Worm (Caenorhabditis elegans) whole organism, L1 larva: Measurements from ENCODE around the gene bus-17.

Experiments
- C34B4.2 ChIP-seq: sonication (generic microtip); optimal IDR thresholded peaks from 2 replicates; lab custom pipeline; 2017; ENCODE audit warnings: mild to moderate bottlenecking, missing genetic modification characterization, missing compliant biosample characterization
- F16B12.6 ChIP-seq: fragments of 150-350 bp; optimal IDR thresholded peaks from 2 replicates; lab custom pipeline; 2014; ENCODE audit warnings: missing biosample characterization, missing genetic modification characterization
- alr-1 ChIP-seq: fragments of 200-800 bp; sonication (Bioruptor generic); optimal IDR thresholded peaks from 2 replicates; lab custom pipeline; 2018; ENCODE audit warnings: borderline replicate concordance, mild to moderate bottlenecking, missing genetic modification characterization, missing compliant biosample characterization
- aly-2 ChIP-seq: fragments of 150-350 bp; optimal IDR thresholded peaks from 2 replicates; lab custom pipeline; 2014; ENCODE audit warnings: missing biosample characterization, missing genetic modification characterization
- blmp-1 ChIP-seq: fragments of 150-350 bp; optimal IDR thresholded peaks from 2 replicates; lab custom pipeline; 2014; ENCODE audit warnings: missing biosample characterization, missing genetic modification characterization
- ceh-63 ChIP-seq: fragments of 200-800 bp; sonication (Bioruptor generic); optimal IDR thresholded peaks from 2 replicates; lab custom pipeline; 2018; ENCODE audit warnings: mild to moderate bottlenecking, missing genetic modification characterization, missing compliant biosample characterization
- ceh-8 ChIP-seq: fragments of 200-800 bp; sonication (Bioruptor generic); optimal IDR thresholded peaks from 2 replicates; lab custom pipeline; 2018; ENCODE audit warnings: mild to moderate bottlenecking, missing genetic modification characterization, moderate library complexity, missing compliant biosample characterization
- ceh-82 ChIP-seq, 3 experiments: fragments of 150-350 bp in 1 of 3; sonication (generic microtip) in 2 of 3; optimal IDR thresholded peaks; 2 replicates each; lab custom pipeline; 2014 to 2017; ENCODE audit warnings: missing biosample characterization in 3 of 3, missing genetic modification characterization in 3 of 3
- ceh-88 ChIP-seq: fragments of 200-800 bp; sonication (Bioruptor generic); IDR thresholded peaks from 2 replicates; pipeline ENCODE4 v1.3.6; 2022; ENCODE audit warnings: missing genetic modification characterization, missing compliant biosample characterization
- dsc-1 ChIP-seq: sonication (generic microtip); optimal IDR thresholded peaks from 2 replicates; lab custom pipeline; 2016; ENCODE audit warnings: mild to moderate bottlenecking, missing genetic modification characterization, missing compliant biosample characterization
- efl-1 ChIP-seq, 4 experiments: fragments of 150-350 bp; optimal IDR thresholded peaks in 3 of 4; peaks in 1 of 4; 1 replicate in 1 of 4; 2 replicates in 3 of 4; lab custom pipeline; 2014; ENCODE audit warnings: missing biosample characterization in 2 of 4, missing genetic modification characterization in 2 of 4, missing genetic modification reagents in 2 of 4
- egl-13 ChIP-seq: sonication (generic microtip); optimal IDR thresholded peaks from 2 replicates; lab custom pipeline; 2016; ENCODE audit warnings: missing genotype, missing genetic modification reagents, missing genetic modification characterization, missing compliant biosample characterization
- elt-3 ChIP-seq, 6 experiments: fragments of 150-350 bp in 1 of 6; sonication (generic microtip); optimal IDR thresholded peaks; 2 replicates each; lab custom pipeline; 2017 to 2018; ENCODE audit warnings: missing biosample characterization in 6 of 6, missing genetic modification characterization in 6 of 6, inconsistent platforms in 1 of 6
- fkh-4 ChIP-seq: sonication (generic microtip); optimal IDR thresholded peaks from 2 replicates; lab custom pipeline; 2016; ENCODE audit warnings: missing compliant biosample characterization, missing genetic modification characterization, borderline replicate concordance
- fos-1 ChIP-seq: fragments of 150-350 bp; optimal IDR thresholded peaks from 2 replicates; lab custom pipeline; 2014; ENCODE audit warnings: missing biosample characterization, missing genetic modification characterization
- grh-1 ChIP-seq: fragments of 200-800 bp; sonication (Bioruptor generic); IDR thresholded peaks from 2 replicates; pipeline ENCODE4 v1.3.6; 2022; ENCODE audit warnings: missing genetic modification reagents, missing genetic modification characterization, missing compliant biosample characterization
- hlh-17 ChIP-seq: fragments of 200-800 bp; sonication (Bioruptor generic); optimal IDR thresholded peaks from 2 replicates; lab custom pipeline; 2018; ENCODE audit warnings: missing genetic modification characterization, mild to moderate bottlenecking, missing compliant biosample characterization, moderate library complexity, borderline replicate concordance
- hpl-2 ChIP-seq: fragments of 150-350 bp; optimal IDR thresholded peaks from 2 replicates; lab custom pipeline; 2014; ENCODE audit warnings: missing biosample characterization, missing genetic modification reagents, missing genetic modification characterization
- lin-13 ChIP-seq: fragments of 150-350 bp; optimal IDR thresholded peaks from 2 replicates; lab custom pipeline; 2014; ENCODE audit warnings: missing biosample characterization, missing genetic modification reagents, missing genetic modification characterization
- lin-35 ChIP-seq, 2 experiments: fragments of 150-350 bp; optimal IDR thresholded peaks; 2 replicates each; lab custom pipeline; 2014; ENCODE audit warnings: missing biosample characterization in 2 of 2, missing genetic modification characterization in 2 of 2, missing genetic modification reagents in 2 of 2
- lin-39 ChIP-seq: fragments of 150-350 bp; optimal IDR thresholded peaks from 2 replicates; lab custom pipeline; 2014; ENCODE audit warnings: missing biosample characterization, missing genetic modification reagents, missing genetic modification characterization
- mdl-1 ChIP-seq, 2 experiments: fragments of 150-350 bp; optimal IDR thresholded peaks; 2 replicates each; lab custom pipeline; 2014 to 2017; ENCODE audit warnings: missing biosample characterization in 2 of 2, missing genetic modification characterization in 2 of 2, inconsistent platforms in 1 of 2
- mef-2 ChIP-seq: fragments of 150-350 bp; optimal IDR thresholded peaks from 2 replicates; lab custom pipeline; 2014; ENCODE audit warnings: missing biosample characterization, missing genetic modification characterization
- mep-1 ChIP-seq: fragments of 150-350 bp; optimal IDR thresholded peaks from 2 replicates; lab custom pipeline; 2014; ENCODE audit warnings: missing biosample characterization, missing genetic modification characterization
- nhr-12 ChIP-seq: sonication (generic microtip); optimal IDR thresholded peaks from 2 replicates; lab custom pipeline; 2017; ENCODE audit warnings: missing biosample characterization, missing genetic modification characterization
- nhr-237 ChIP-seq: fragments of 150-350 bp; optimal IDR thresholded peaks from 2 replicates; lab custom pipeline; 2014; ENCODE audit warnings: missing biosample characterization, missing genetic modification characterization
- nhr-47 ChIP-seq: sonication (generic microtip); optimal IDR thresholded peaks from 2 replicates; lab custom pipeline; 2016; ENCODE audit warnings: mild to moderate bottlenecking, missing genetic modification characterization, moderate library complexity, missing compliant biosample characterization
- nhr-71 ChIP-seq: sonication (generic microtip); optimal IDR thresholded peaks from 2 replicates; lab custom pipeline; 2016; ENCODE audit warnings: mild to moderate bottlenecking, missing genetic modification characterization, moderate library complexity, missing compliant biosample characterization
- nhr-85 ChIP-seq: sonication (generic microtip); peaks from one replicate; lab custom pipeline; 2016; ENCODE audit warnings: missing genetic modification characterization, inconsistent platforms, missing compliant biosample characterization
- nhr-90 ChIP-seq: sonication (generic microtip); optimal IDR thresholded peaks from 2 replicates; lab custom pipeline; 2016; ENCODE audit warnings: mild to moderate bottlenecking, missing genetic modification characterization, missing compliant biosample characterization; ENCODE audit not compliant: poor library complexity
- pag-3 ChIP-seq: sonication (generic microtip); optimal IDR thresholded peaks from 2 replicates; lab custom pipeline; 2017; ENCODE audit warnings: missing genetic modification characterization, mild to moderate bottlenecking, missing compliant biosample characterization, antibody characterized with exemption, borderline replicate concordance; ENCODE audit not compliant: insufficient read depth
- rnt-1 ChIP-seq: sonication (generic microtip); optimal IDR thresholded peaks from 2 replicates; lab custom pipeline; 2016; ENCODE audit warnings: mild to moderate bottlenecking, missing genetic modification characterization, moderate library complexity, missing compliant biosample characterization
- skn-1 ChIP-seq: fragments of 150-350 bp; optimal IDR thresholded peaks from 2 replicates; lab custom pipeline; 2014; ENCODE audit warnings: missing biosample characterization, missing genetic modification characterization
- snpc-4 ChIP-seq: fragments of 150-350 bp; optimal IDR thresholded peaks from 2 replicates; lab custom pipeline; 2014; ENCODE audit warnings: missing biosample characterization, missing genetic modification characterization
- sox-4 ChIP-seq: sonication (generic microtip); optimal IDR thresholded peaks from 2 replicates; lab custom pipeline; 2016; ENCODE audit warnings: missing genetic modification characterization, missing compliant biosample characterization
- sup-37 ChIP-seq: fragments of 200-800 bp; sonication (Bioruptor generic); optimal IDR thresholded peaks from 2 replicates; lab custom pipeline; 2018; ENCODE audit warnings: mild to moderate bottlenecking, missing genetic modification characterization, missing compliant biosample characterization
- unc-62 ChIP-seq: fragments of 150-350 bp; optimal IDR thresholded peaks from 2 replicates; lab custom pipeline; 2014; ENCODE audit warnings: missing biosample characterization, missing genetic modification reagents, missing genetic modification characterization
- unc-98 ChIP-seq: fragments of 200-800 bp; sonication (Bioruptor generic); IDR thresholded peaks from 2 replicates; pipeline ENCODE4 v1.3.6; 2022; ENCODE audit warnings: missing genetic modification characterization, missing compliant biosample characterization
- zag-1 ChIP-seq: fragments of 150-350 bp; optimal IDR thresholded peaks from 2 replicates; lab custom pipeline; 2014; ENCODE audit warnings: missing biosample characterization, missing genetic modification characterization
- ztf-4 ChIP-seq: fragments of 150-350 bp; optimal IDR thresholded peaks from 2 replicates; lab custom pipeline; 2014; ENCODE audit warnings: missing biosample characterization, missing genetic modification characterization

bus-17 gene

DNA sequence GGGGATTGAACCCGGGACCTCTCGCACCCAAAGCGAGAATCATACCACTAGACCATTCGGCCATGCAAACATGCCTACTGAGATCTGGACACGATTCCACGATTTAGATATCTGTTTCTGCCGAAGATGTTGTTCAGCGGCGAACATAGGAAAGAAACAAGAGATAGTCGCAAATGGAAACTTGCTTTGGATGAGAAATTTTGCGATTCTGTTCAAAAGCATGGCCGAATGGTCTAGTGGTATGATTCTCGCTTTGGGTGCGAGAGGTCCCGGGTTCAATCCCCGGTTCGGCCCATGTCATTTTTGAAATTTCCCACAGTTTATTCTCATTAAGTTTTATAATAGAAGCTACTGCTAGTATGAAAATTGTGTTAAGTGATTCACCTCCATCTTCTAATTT lies 30.5 kb upstream of the bus-17 start:
- TF ChIP-seq snpc-4 (tag; lab: Kevin White, UChicago) = no peak
- peak; percentile 22 for TF ChIP-seq nhr-90 (tag; lab: Kevin White, UChicago)
- TF ChIP-seq grh-1 = peak; percentile 18; the same call in 1 of the 2 replicates
- TF ChIP-seq, all 84 proteins: peak for 2

DNA sequence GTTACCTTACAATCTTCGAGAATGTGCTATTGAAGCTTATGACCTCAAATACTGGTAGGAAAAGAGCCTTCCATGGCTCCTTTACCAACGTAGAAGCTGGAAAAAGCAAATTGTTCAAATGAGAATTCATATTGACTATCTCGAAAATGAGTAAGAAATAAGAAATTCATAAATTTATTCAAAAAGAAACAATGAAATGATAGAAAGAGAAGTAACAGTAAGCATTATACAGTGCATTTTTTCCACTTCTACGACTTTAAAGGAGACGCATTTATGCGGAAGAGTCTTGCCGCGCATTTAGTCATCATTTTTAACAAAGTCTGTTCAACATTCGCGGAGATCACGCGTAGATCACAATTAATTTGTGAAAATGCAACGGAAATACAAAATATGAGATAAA lies 28.8 kb upstream of the bus-17 start, which contains the start of gene Y7A5A.10:
Gene Y7A5A.10, minus strand, starts transcription at position 101 of the 400 bp plus-strand sequence.
- TF ChIP-seq sup-37 (GFP tag; lab: Kevin White, UChicago) (no peak), F16B12.6 (tag; lab: Kevin White, UChicago) (no peak)

DNA sequence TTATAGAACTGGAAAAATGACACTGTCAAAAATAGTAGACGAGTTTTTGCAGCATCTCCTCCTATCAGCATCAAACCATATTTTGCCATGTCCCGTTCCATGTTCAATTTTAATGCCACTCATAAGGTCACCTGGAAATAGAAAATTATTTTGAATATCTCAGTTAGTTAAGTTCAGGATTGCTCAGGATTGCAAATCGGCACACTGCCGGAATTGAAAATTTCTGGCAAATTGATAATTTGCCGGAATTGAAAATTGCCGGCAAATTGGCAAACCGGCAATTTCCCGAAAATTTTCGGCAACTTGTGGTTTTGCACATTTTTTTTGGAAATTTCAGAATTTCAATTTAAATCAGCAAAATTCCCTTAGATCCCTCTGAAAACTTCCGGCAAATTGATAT lies 20.6 kb upstream of the bus-17 start, which contains the start of gene Y7A5A.5:
Gene Y7A5A.5, minus strand, starts transcription at position 101 of the 400 bp plus-strand sequence.
- no peak for TF ChIP-seq ceh-8 (GFP tag; lab: Kevin White, UChicago)

DNA sequence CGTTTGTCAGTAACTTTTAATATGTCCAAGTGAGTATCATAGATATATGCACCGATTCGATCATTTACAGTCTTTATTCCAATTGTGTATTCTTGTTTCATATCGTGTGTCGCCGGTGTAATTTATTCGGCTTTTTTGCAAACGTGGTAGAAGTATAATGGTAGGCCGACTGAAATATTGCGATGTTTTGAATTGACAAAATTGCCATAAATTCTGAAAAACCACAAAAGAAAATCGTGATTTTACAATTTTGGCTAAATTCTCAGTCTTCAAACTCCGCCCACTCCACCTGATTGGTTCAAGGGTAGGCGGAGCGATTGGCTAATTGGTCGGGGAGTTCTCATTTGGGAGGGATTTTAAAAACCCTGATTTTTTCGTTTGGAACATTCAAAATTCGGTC lies 18.4 kb upstream of the bus-17 start, which contains the start of gene Y7A5A.3:
Gene Y7A5A.3, minus strand, starts transcription at position 101 of the 400 bp plus-strand sequence.
- TF ChIP-seq egl-13 (tag; lab: Kevin White, UChicago) (no peak), aly-2 (tag; lab: Kevin White, UChicago) (no peak), grh-1 (no peak), dsc-1 (no peak), rnt-1 (tag; lab: Kevin White, UChicago) (no peak), ceh-88 (GFP tag; lab: Robert Waterston, UW) (no peak), C34B4.2 (tag; lab: Kevin White, UChicago) (no peak)

DNA sequence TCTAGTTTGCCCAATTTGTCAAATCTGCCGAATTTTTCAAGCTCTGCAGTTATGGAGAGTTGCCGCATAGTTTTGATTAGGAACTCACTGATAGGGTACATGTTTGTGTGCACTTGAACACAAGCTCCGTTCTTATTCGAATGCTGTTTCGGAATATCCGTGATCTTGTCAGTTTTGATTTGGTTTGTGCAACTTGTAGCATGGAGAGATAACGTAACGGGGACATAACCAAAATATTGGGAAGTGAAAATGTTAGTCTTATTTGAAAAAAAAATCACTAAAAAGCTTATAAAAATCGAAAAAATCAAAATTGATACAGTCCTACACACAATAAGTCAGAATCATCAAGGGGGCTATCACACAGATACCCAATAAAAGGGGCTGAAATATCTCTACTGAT lies 15.9 kb upstream of the bus-17 start, which contains the start of gene Y7A5A.24:
Gene Y7A5A.24, minus strand, starts transcription at position 101 of the 400 bp plus-strand sequence.
- TF ChIP-seq hpl-2 (no peak), dsc-1 (no peak), mdl-1 (tag; optimal IDR thresholded peaks at IDR 0.05; lab: Kevin White, UChicago) (no peak), sup-37 (GFP tag; lab: Kevin White, UChicago) (no peak), efl-1 (optimal IDR thresholded peaks at IDR 0.05; lab: Kevin White, UChicago) (no peak), efl-1 (GFP tag; optimal IDR thresholded peaks at IDR 0.05 in 1 of 2; lab: Kevin White, UChicago) (peak in 1 of 2 experiments; percentile 7)
- TF ChIP-seq, all 84 proteins: peak for 1

DNA sequence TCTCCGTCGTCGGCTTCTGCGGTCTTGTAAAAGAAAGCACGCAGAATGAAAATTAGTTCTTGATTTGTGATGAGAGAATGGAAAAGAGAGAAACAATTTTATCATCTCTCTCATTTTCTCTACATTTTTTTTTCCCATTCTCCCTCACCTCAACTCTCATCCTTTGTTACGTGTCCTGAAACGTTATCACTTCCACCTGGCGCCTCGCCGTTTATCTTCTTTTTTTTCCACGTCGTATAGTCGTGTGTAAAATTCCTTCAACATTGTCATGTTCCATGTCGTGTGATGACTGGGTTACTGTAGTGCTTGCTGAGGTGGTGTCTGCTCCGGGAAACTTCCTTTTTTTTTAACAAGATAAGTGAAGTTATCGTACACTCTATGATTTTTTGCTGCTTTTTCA lies 13.3 kb upstream of the bus-17 start:
- TF ChIP-seq unc-98 (GFP tag; lab: Robert Waterston, UW) (no peak), nhr-237 (tag; lab: Kevin White, UChicago) (no peak), nhr-90 (tag; lab: Kevin White, UChicago) (no peak), hlh-17 (GFP tag; lab: Kevin White, UChicago) (no peak), lin-13 (no peak), ztf-4 (tag; lab: Kevin White, UChicago) (no peak), ceh-82 (tag; optimal IDR thresholded peaks at IDR 0.05; lab: Kevin White, UChicago) (no peak), elt-3 (tag; optimal IDR thresholded peaks at IDR 0.05; lab: Kevin White, UChicago) (no peak), snpc-4 (tag; lab: Kevin White, UChicago) (no peak), nhr-71 (tag; lab: Kevin White, UChicago) (peak; percentile 58), hpl-2 (peak; percentile 12), lin-35 (GFP tag; optimal IDR thresholded peaks at IDR 0.05; lab: Kevin White, UChicago) (peak in 1 of 2 experiments; percentile 61), skn-1 (tag; lab: Kevin White, UChicago) (peak; percentile 0), fos-1 (tag; lab: Kevin White, UChicago) (no peak), unc-62 (GFP tag; lab: Kevin White, UChicago) (no peak), C34B4.2 (tag; lab: Kevin White, UChicago) (no peak), nhr-85 (tag; lab: Kevin White, UChicago) (no peak), alr-1 (tag; lab: Kevin White, UChicago) (no peak), nhr-47 (tag; lab: Kevin White, UChicago) (no peak), pag-3 (no peak), dsc-1 (no peak), nhr-12 (tag; lab: Kevin White, UChicago) (no peak), ceh-8 (GFP tag; lab: Kevin White, UChicago) (no peak), mef-2 (tag; lab: Kevin White, UChicago) (no peak), mep-1 (tag; lab: Kevin White, UChicago) (peak; percentile 3), ceh-63 (no peak), fkh-4 (tag; lab: Kevin White, UChicago) (no peak), zag-1 (tag; lab: Kevin White, UChicago) (no peak), sox-4 (no peak), blmp-1 (tag; lab: Kevin White, UChicago) (peak; percentile 75), grh-1 (no peak), lin-39 (tag; lab: Kevin White, UChicago) (no peak)
